Fruit fly (Drosophila melanogaster) whole organism, pupa: Measurements from ENCODE around the gene Tailor.

Experiments used
- CG10348 ChIP-seq: fragments of 200-800 bp; sonication (Bioruptor generic); IDR thresholded peaks from 2 replicates; pipeline ENCODE4 v1.3.6; 2022; ENCODE audit warnings: missing biosample characterization, missing genetic modification characterization
- CG34367 ChIP-seq: fragments of 200-800 bp; sonication (Bioruptor generic); optimal IDR thresholded peaks from 2 replicates; lab custom pipeline; 2018; ENCODE audit warnings: missing biosample characterization, mild to moderate bottlenecking, missing genetic modification characterization
- CG9948 ChIP-seq: fragments of 200-800 bp; sonication (Bioruptor generic); optimal IDR thresholded peaks from 2 replicates; lab custom pipeline; 2018; ENCODE audit warnings: missing biosample characterization, mild to moderate bottlenecking, missing genetic modification characterization, moderate library complexity
- D1 ChIP-seq: fragments of 200-800 bp; sonication (Bioruptor generic); optimal IDR thresholded peaks from 2 replicates; lab custom pipeline; 2018; ENCODE audit warnings: missing biosample characterization, mild to moderate bottlenecking, missing genetic modification characterization, moderate library complexity
- rn ChIP-seq: fragments of 200-800 bp; sonication (Bioruptor generic); IDR thresholded peaks from 2 replicates; pipeline ENCODE4 v1.3.6; 2022; ENCODE audit warnings: missing biosample characterization, missing genetic modification characterization

- TF ChIP-seq CG34367 (no peak), CG9948 (tag; lab: Kevin White, UChicago) (no peak), D1 (tag; lab: Kevin White, UChicago) (no peak), CG10348 (GFP tag; lab: Robert Waterston, UW) (no peak), rn (GFP tag; lab: Robert Waterston, UW) (no peak)
These were observed 24.0 kb downstream of the Tailor start, which contains the start of gene Mst84B for dm6 chr3R:7061875-7062274.
